Fruit fly (Drosophila melanogaster) whole organism, embryonic: ENCODE data around the gene CG42299.

ENCODE experiments used
- ATbp ChIP-seq: fragments of 200-800 bp; sonication (Bioruptor generic); optimal IDR thresholded peaks from 2 replicates; lab custom pipeline; 2017; ENCODE audit warnings: missing biosample characterization, mild to moderate bottlenecking, missing genetic modification characterization, missing genetic modification reagents
- Asciz ChIP-seq: fragments of 200-800 bp; sonication (Bioruptor generic); optimal IDR thresholded peaks from 2 replicates; lab custom pipeline; 2017; ENCODE audit warnings: missing biosample characterization, mild to moderate bottlenecking, missing genetic modification characterization, missing genetic modification reagents
- CG10366 ChIP-seq: fragments of 200-800 bp; sonication (Bioruptor generic); IDR thresholded peaks from 2 replicates; pipeline ENCODE4 v1.3.6; 2022; ENCODE audit warnings: missing biosample characterization, missing genetic modification characterization
- CG11247 ChIP-seq: fragments of 200-800 bp; sonication (Bioruptor generic); IDR thresholded peaks from 2 replicates; pipeline ENCODE4 v1.3.6; 2022; ENCODE audit warnings: missing biosample characterization, missing genetic modification characterization
- CG11504 ChIP-seq: fragments of 200-800 bp; sonication (Bioruptor generic); optimal IDR thresholded peaks from 3 replicates; lab custom pipeline; 2019; ENCODE audit warnings: missing biosample characterization, mild to moderate bottlenecking, missing genetic modification characterization, moderate library complexity
- CG11723 ChIP-seq: fragments of 200-800 bp; sonication (Bioruptor generic); optimal IDR thresholded peaks from 2 replicates; lab custom pipeline; 2017; ENCODE audit warnings: missing biosample characterization, mild to moderate bottlenecking, missing genetic modification characterization
- CG12071 ChIP-seq: fragments of 200-800 bp; sonication (Bioruptor generic); optimal IDR thresholded peaks from 3 replicates; lab custom pipeline; 2018; ENCODE audit warnings: missing biosample characterization, mild to moderate bottlenecking, missing genetic modification characterization
- CG12104 ChIP-seq: fragments of 200-800 bp; sonication (Bioruptor generic); optimal IDR thresholded peaks from 3 replicates; lab custom pipeline; 2016; ENCODE audit warnings: missing biosample characterization, missing genetic modification characterization
- CG12219 ChIP-seq: fragments of 200-800 bp; sonication (Bioruptor generic); optimal IDR thresholded peaks from 3 replicates; lab custom pipeline; 2018; ENCODE audit warnings: missing biosample characterization, mild to moderate bottlenecking, missing genetic modification characterization
- CG12391 ChIP-seq: fragments of 200-800 bp; sonication (Bioruptor generic); optimal IDR thresholded peaks from 3 replicates; lab custom pipeline; 2018; ENCODE audit warnings: missing biosample characterization, mild to moderate bottlenecking, missing genetic modification characterization, moderate library complexity
- CG12744 ChIP-seq: fragments of 200-800 bp; sonication (Bioruptor generic); optimal IDR thresholded peaks from 2 replicates; lab custom pipeline; 2016; ENCODE audit warnings: missing biosample characterization, missing genetic modification characterization
- CG13775 ChIP-seq: fragments of 200-800 bp; sonication (Bioruptor generic); optimal IDR thresholded peaks from 3 replicates; lab custom pipeline; 2017; ENCODE audit warnings: missing biosample characterization, mild to moderate bottlenecking, missing genetic modification characterization
- CG15269 ChIP-seq: fragments of 200-800 bp; sonication (Bioruptor generic); optimal IDR thresholded peaks from 2 replicates; lab custom pipeline; 2018; ENCODE audit warnings: missing biosample characterization, mild to moderate bottlenecking, missing genetic modification characterization, moderate library complexity
- CG1832 ChIP-seq: fragments of 200-800 bp; sonication (Bioruptor generic); optimal IDR thresholded peaks from 2 replicates; lab custom pipeline; 2017; ENCODE audit warnings: missing biosample characterization, mild to moderate bottlenecking, missing genetic modification characterization, inconsistent platforms
- CG2199 ChIP-seq: fragments of 200-800 bp; sonication (Bioruptor generic); IDR thresholded peaks from 3 replicates; pipeline ENCODE4 v1.3.6; 2022; ENCODE audit warnings: missing biosample characterization, missing genetic modification characterization
- CG2202 ChIP-seq: fragments of 200-800 bp; sonication (Bioruptor generic); optimal IDR thresholded peaks from 2 replicates; lab custom pipeline; 2018; ENCODE audit warnings: missing biosample characterization, mild to moderate bottlenecking, missing genetic modification characterization
- CG2875 ChIP-seq: fragments of 200-800 bp; sonication (Bioruptor generic); optimal IDR thresholded peaks from 2 replicates; lab custom pipeline; 2017; ENCODE audit warnings: missing biosample characterization, mild to moderate bottlenecking, missing genetic modification characterization, missing genetic modification reagents
- CG30403 ChIP-seq: fragments of 200-800 bp; sonication (Bioruptor generic); optimal IDR thresholded peaks from 3 replicates; lab custom pipeline; 2016; ENCODE audit warnings: missing biosample characterization, missing genetic modification characterization
- CG34422 ChIP-seq: fragments of 200-800 bp; sonication (Bioruptor generic); IDR thresholded peaks from 3 replicates; pipeline ENCODE4 v1.3.6; 2022; ENCODE audit warnings: missing biosample characterization, missing genetic modification characterization
- CG3847 ChIP-seq: fragments of 200-800 bp; sonication (Bioruptor generic); IDR thresholded peaks from 2 replicates; pipeline ENCODE4 v1.3.6; 2022; ENCODE audit warnings: missing biosample characterization, missing genetic modification characterization
- CG4730 ChIP-seq: fragments of 200-800 bp; sonication (Bioruptor generic); IDR thresholded peaks from 2 replicates; pipeline ENCODE4 v1.3.6; 2022; ENCODE audit warnings: missing biosample characterization, missing genetic modification characterization
- CG6254 ChIP-seq: fragments of 200-800 bp; sonication (Bioruptor generic); optimal IDR thresholded peaks from 3 replicates; lab custom pipeline; 2017; ENCODE audit warnings: mild to moderate bottlenecking, missing biosample characterization, missing genetic modification reagents, missing genetic modification characterization
- CG6854 ChIP-seq: fragments of 200-800 bp; sonication (Bioruptor generic); optimal IDR thresholded peaks from 3 replicates; lab custom pipeline; 2017; ENCODE audit warnings: missing biosample characterization, mild to moderate bottlenecking, missing genetic modification characterization
- CG8944 ChIP-seq: fragments of 200-800 bp; sonication (Bioruptor generic); optimal IDR thresholded peaks from 3 replicates; lab custom pipeline; 2016; ENCODE audit warnings: missing biosample characterization, missing genetic modification characterization
- CG9437 ChIP-seq: fragments of 200-800 bp; sonication (Bioruptor generic); optimal IDR thresholded peaks from 2 replicates; lab custom pipeline; 2018; ENCODE audit warnings: missing biosample characterization, mild to moderate bottlenecking, missing genetic modification characterization
- CoRest ChIP-seq: fragments of 200-800 bp; sonication (Bioruptor generic); optimal IDR thresholded peaks from 3 replicates; lab custom pipeline; 2018; ENCODE audit warnings: missing biosample characterization, mild to moderate bottlenecking, missing genetic modification characterization, moderate library complexity
- Dll ChIP-seq: fragments of 200-800 bp; sonication (Bioruptor generic); IDR thresholded peaks from 4 replicates; pipeline ENCODE4 v1.3.6; 2022; ENCODE audit warnings: missing biosample characterization, missing genetic modification characterization; ENCODE audit not compliant: partially characterized antibody
- Drgx ChIP-seq: fragments of 200-800 bp; sonication (Bioruptor generic); IDR thresholded peaks from 2 replicates; pipeline ENCODE4 v1.3.6; 2022; ENCODE audit warnings: missing biosample characterization, missing genetic modification characterization
- E2f1 ChIP-seq: fragments of 200-800 bp; sonication (Bioruptor generic); IDR thresholded peaks from 2 replicates; pipeline ENCODE4 v1.3.6; 2022; ENCODE audit warnings: missing biosample characterization, missing genetic modification characterization
- H15 ChIP-seq: fragments of 200-800 bp; sonication (Bioruptor generic); IDR thresholded peaks from 3 replicates; pipeline ENCODE4 v1.3.6; 2022; ENCODE audit warnings: missing biosample characterization, missing genetic modification characterization
- Poxn ChIP-seq: fragments of 200-800 bp; sonication (Bioruptor generic); IDR thresholded peaks from 2 replicates; pipeline ENCODE4 v1.3.6; 2022; ENCODE audit warnings: missing biosample characterization, missing genetic modification characterization
- Ptx1 ChIP-seq: fragments of 200-800 bp; sonication (Bioruptor generic); IDR thresholded peaks from 2 replicates; pipeline ENCODE4 v1.3.6; 2022; ENCODE audit warnings: missing biosample characterization, missing genetic modification characterization
- Sry-β ChIP-seq: fragments of 200-800 bp; sonication (Bioruptor generic); optimal IDR thresholded peaks from 2 replicates; lab custom pipeline; 2018; ENCODE audit warnings: missing biosample characterization, mild to moderate bottlenecking, missing genetic modification characterization, moderate library complexity
- Xbp1 ChIP-seq: fragments of 200-800 bp; sonication (Bioruptor generic); optimal IDR thresholded peaks from 3 replicates; lab custom pipeline; 2016; ENCODE audit warnings: missing biosample characterization, mild to moderate bottlenecking, missing genetic modification characterization
- ci ChIP-seq: fragments of 200-800 bp; sonication (Bioruptor generic); IDR thresholded peaks from 3 replicates; pipeline ENCODE4 v1.3.6; 2022; ENCODE audit warnings: missing biosample characterization, missing genetic modification characterization
- fd96Cb ChIP-seq: fragments of 200-800 bp; sonication (Bioruptor generic); optimal IDR thresholded peaks from 2 replicates; lab custom pipeline; 2018; ENCODE audit warnings: missing biosample characterization, mild to moderate bottlenecking, missing genetic modification characterization, moderate library complexity
- kay ChIP-seq: fragments of 200-800 bp; sonication (Bioruptor generic); optimal IDR thresholded peaks from 2 replicates; lab custom pipeline; 2016; ENCODE audit warnings: missing biosample characterization, missing genetic modification characterization
- lab ChIP-seq: fragments of 200-800 bp; sonication (Bioruptor generic); optimal IDR thresholded peaks from 3 replicates; lab custom pipeline; 2017; ENCODE audit warnings: missing biosample characterization, missing genetic modification characterization, mild to moderate bottlenecking, moderate library complexity, missing genetic modification reagents
- lmd ChIP-seq: fragments of 200-800 bp; sonication (Bioruptor generic); IDR thresholded peaks from 2 replicates; pipeline ENCODE4 v1.3.6; 2022; ENCODE audit warnings: missing biosample characterization, missing genetic modification characterization
- lola ChIP-seq, 3 experiments: fragments of >200 bp in 2 of 3; fragments of 200-800 bp in 1 of 3; sonication (Bioruptor generic) in 1 of 3; optimal IDR thresholded peaks; 2 replicates each; lab custom pipeline; 2017 to 2019; ENCODE audit warnings: missing biosample characterization in 3 of 3, missing genetic modification characterization in 3 of 3, mild to moderate bottlenecking in 1 of 3, moderate library complexity in 1 of 3
- mirr ChIP-seq: fragments of 200-800 bp; sonication (Bioruptor generic); optimal IDR thresholded peaks from 3 replicates; lab custom pipeline; 2018; ENCODE audit warnings: missing biosample characterization, mild to moderate bottlenecking, missing genetic modification characterization
- otp ChIP-seq: fragments of 200-800 bp; sonication (Bioruptor generic); IDR thresholded peaks from 3 replicates; pipeline ENCODE4, ENCODE4 v1.3.6; 2022; ENCODE audit warnings: missing biosample characterization, missing genetic modification characterization
- peb ChIP-seq: fragments of 200-800 bp; sonication (Bioruptor generic); IDR thresholded peaks from 2 replicates; pipeline ENCODE4 v1.3.6; 2022; ENCODE audit warnings: missing biosample characterization, missing genetic modification characterization
- pum ChIP-seq: fragments of 200-800 bp; sonication (Bioruptor generic); optimal IDR thresholded peaks from 2 replicates; lab custom pipeline; 2016; ENCODE audit warnings: missing biosample characterization, missing genetic modification characterization
- pzg ChIP-seq: fragments of 200-800 bp; sonication (Bioruptor generic); optimal IDR thresholded peaks from 3 replicates; lab custom pipeline; 2018; ENCODE audit warnings: missing biosample characterization, mild to moderate bottlenecking, missing genetic modification characterization, moderate library complexity
- sc ChIP-seq, 3 experiments: fragments of >200 bp in 2 of 3; fragments of 200-800 bp in 1 of 3; sonication (Bioruptor generic) in 1 of 3; optimal IDR thresholded peaks; 2 replicates in 2 of 3; 3 replicates in 1 of 3; lab custom pipeline; 2017; ENCODE audit warnings: mild to moderate bottlenecking in 1 of 3, missing biosample characterization in 1 of 3, missing genetic modification characterization in 1 of 3, missing genetic modification reagents in 1 of 3
- sens-2 ChIP-seq: fragments of 200-800 bp; sonication (Bioruptor generic); IDR thresholded peaks from 2 replicates; pipeline ENCODE4 v1.3.6; 2022; ENCODE audit warnings: missing biosample characterization, missing genetic modification characterization

Gene CG42299

DNA sequence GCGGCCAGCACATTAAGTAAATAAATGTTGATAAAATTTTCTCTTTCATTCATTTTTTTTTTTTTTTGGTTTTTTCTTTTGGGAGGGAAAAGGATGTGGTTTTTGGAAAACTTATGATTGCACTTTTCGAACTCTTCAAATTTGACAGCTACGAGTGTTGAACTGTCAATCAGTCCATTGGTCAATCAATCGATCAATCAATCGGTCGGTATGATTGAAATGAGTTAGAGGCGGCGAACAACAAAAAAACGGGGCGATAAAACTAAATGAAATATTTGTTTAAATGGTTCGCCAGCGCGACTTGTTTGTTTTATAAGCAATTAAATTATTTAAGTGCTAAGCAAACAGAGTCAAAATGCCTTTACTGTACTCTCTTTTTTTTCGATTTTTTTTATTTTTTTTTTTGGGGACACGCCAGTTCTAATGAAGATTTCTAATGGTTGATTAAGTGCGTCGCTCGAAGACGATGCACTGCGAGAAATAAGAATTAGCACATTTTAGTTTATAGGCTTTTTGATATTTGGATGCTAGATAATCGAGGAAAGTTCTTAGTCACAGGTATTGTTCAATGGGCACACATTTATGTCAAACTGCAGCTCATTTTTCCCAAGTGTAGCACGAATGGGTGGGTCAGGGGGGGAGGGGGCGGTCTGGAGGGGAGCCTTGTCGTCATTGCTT lies 43.6 kb upstream of the CG42299 start (continued):
- TF ChIP-seq Poxn (GFP tag; lab: Robert Waterston, UW) = no peak
- no peak for TF ChIP-seq pzg
- no peak for TF ChIP-seq Dll (GFP tag; lab: Robert Waterston, UW)
- TF ChIP-seq ci (GFP tag; lab: Robert Waterston, UW) = peak; percentile 86
- TF ChIP-seq lab = peak; percentile 83
- peak; percentile 79 for TF ChIP-seq H15 (GFP tag; lab: Robert Waterston, UW)
- TF ChIP-seq CG1832 (GFP tag; lab: Kevin White, UChicago) = no peak
- TF ChIP-seq CG6254 (GFP tag; lab: Kevin White, UChicago) = peak; percentile 65
- peak; percentile 63; the same call in 1 of the 2 replicates for TF ChIP-seq CG11247 (GFP tag; lab: Robert Waterston, UW)
- peak; percentile 74 for TF ChIP-seq E2f1
- TF ChIP-seq Sry-β (GFP tag; lab: Kevin White, UChicago) = peak; percentile 46
- TF ChIP-seq CG12104 = peak; percentile 64
- TF ChIP-seq mirr = no peak
- TF ChIP-seq CG34422 (GFP tag; lab: Robert Waterston, UW) = peak; percentile 84
- peak; percentile 49; the same call in 1 of the 3 replicates for TF ChIP-seq CG2199 (GFP tag; lab: Robert Waterston, UW)

DNA sequence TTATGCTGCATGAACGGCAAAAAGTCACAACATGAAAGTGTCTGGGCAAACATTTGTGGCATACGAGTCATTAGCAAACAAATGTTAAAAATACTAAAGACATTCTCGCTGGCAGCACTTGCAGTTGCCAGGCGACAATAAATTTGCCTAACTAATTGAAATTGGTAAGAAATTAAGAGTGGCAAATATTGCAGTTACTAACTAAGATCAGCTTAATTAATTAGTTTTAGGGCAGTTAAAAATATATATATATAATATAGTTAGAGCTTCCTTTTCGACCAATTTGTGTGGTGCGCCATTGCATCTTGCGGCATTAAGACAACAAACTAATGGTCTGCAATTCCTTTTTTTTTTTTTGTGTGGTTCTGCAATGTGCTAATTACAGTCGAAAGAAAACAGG lies 42.4 kb upstream of the CG42299 start:
- TF ChIP-seq CG12071 (GFP tag; lab: Kevin White, UChicago) = no peak
- TF ChIP-seq CG12219 (GFP tag; lab: Kevin White, UChicago) = no peak
- TF ChIP-seq CG11723 (GFP tag; lab: Kevin White, UChicago) = no peak
- peak in 1 of 3 experiments; percentile 52 for TF ChIP-seq lola (GFP tag; optimal IDR thresholded peaks at IDR 0.05; lab: Kevin White, UChicago)
- TF ChIP-seq sc (optimal IDR thresholded peaks at IDR 0.05; lab: Kevin White, UChicago) = no peak
- peak; percentile 22 for TF ChIP-seq sc (GFP tag; optimal IDR thresholded peaks at IDR 0.05; lab: Kevin White, UChicago)
- peak; percentile 39 for TF ChIP-seq CG13775 (GFP tag; lab: Kevin White, UChicago)
- TF ChIP-seq CG2875 (GFP tag; lab: Kevin White, UChicago) = peak; percentile 10
- TF ChIP-seq peb = 0 out of 2 replicates have a peak, but pooled peaks have one; percentile 24
- 0 out of 2 replicates have a peak, but pooled peaks have one; percentile 16 for TF ChIP-seq CG4730 (GFP tag; lab: Robert Waterston, UW)
- TF ChIP-seq Dll (GFP tag; lab: Robert Waterston, UW) = no peak
- TF ChIP-seq ATbp (GFP tag; lab: Kevin White, UChicago) = peak; percentile 31
- TF ChIP-seq CG9437 (GFP tag; lab: Kevin White, UChicago) = peak; percentile 15
- no peak for TF ChIP-seq lmd
- TF ChIP-seq fd96Cb (tag; lab: Kevin White, UChicago) = peak; percentile 44
- TF ChIP-seq sens-2 (GFP tag; lab: Robert Waterston, UW) = peak; percentile 54; the same call in 1 of the 2 replicates
- TF ChIP-seq CG30403 (GFP tag; lab: Kevin White, UChicago) = no peak
- peak; percentile 36; the same call in 1 of the 2 replicates for TF ChIP-seq CG10366 (GFP tag; lab: Robert Waterston, UW)
- no peak for TF ChIP-seq kay (GFP tag; lab: Kevin White, UChicago)
- TF ChIP-seq Ptx1 (GFP tag; lab: Robert Waterston, UW) = peak; percentile 36; the same call in 1 of the 2 replicates
- TF ChIP-seq Asciz (GFP tag; lab: Kevin White, UChicago) = peak; percentile 10
- peak; percentile 0 for TF ChIP-seq CG15269
- TF ChIP-seq CG12391 (tag; lab: Kevin White, UChicago) = peak; percentile 47
- TF ChIP-seq pum (GFP tag; lab: Kevin White, UChicago) = no peak
- no peak for TF ChIP-seq CG12744 (GFP tag; lab: Kevin White, UChicago)
- no peak for TF ChIP-seq CG8944 (GFP tag; lab: Kevin White, UChicago)
- peak; percentile 67; the same call in 1 of the 3 replicates for TF ChIP-seq otp (GFP tag; lab: Robert Waterston, UW)
- TF ChIP-seq CG6854 (GFP tag; lab: Kevin White, UChicago) = no peak
- TF ChIP-seq Xbp1 = peak; percentile 1
- peak; percentile 26 for TF ChIP-seq CoRest (tag; lab: Kevin White, UChicago)
- TF ChIP-seq Drgx (GFP tag; lab: Robert Waterston, UW) = peak; percentile 85
- no peak for TF ChIP-seq CG3847 (GFP tag; lab: Robert Waterston, UW)
- peak; percentile 39 for TF ChIP-seq CG2202 (tag; lab: Kevin White, UChicago)
- peak; percentile 52 for TF ChIP-seq CG11504
